Worm (Caenorhabditis elegans) whole organism, L3 larva: ENCODE measurements around the gene EGAP4.1.
"Not testable (repeated sequence)": the region's sequence is repeated elsewhere in the genome, so short reads cannot be mapped to it uniquely, and the experiment has no call there.

ENCODE experiments used
- ceh-28 ChIP-seq: fragments of 150-350 bp; optimal IDR thresholded peaks from 2 replicates; lab custom pipeline; 2014; ENCODE audit warnings: missing biosample characterization, missing genetic modification reagents, missing genetic modification characterization
- nhr-67 ChIP-seq: fragments of 150-350 bp; optimal IDR thresholded peaks from 2 replicates; lab custom pipeline; 2014; ENCODE audit warnings: missing biosample characterization, missing genetic modification characterization

DNA sequence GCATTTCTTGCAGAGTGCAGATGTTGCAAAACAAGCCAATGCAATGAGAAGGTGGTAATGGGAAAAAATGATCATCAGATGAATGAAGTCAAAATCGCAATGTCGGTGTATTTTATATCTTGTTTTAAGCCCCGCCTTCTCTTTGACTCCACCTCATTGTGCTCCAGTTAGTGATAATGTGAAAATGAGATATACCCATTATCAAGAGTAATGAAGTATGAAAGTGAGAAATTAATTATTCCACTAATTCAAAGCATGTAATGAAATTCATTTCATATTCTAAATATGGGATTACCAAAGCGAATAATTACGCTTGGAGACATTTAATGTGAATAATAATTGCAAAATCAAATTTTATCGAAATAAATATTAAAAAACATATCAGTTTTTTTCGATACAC is 4.6 kb upstream of the EGAP4.1 start, which contains the start of gene M02D8.6:
- not testable (repeated sequence) for TF ChIP-seq nhr-67 (tag; lab: Kevin White, UChicago); ceh-28
